ENCODE assay signal across 2 fruit fly cellular contexts in the genomic region with DNA sequence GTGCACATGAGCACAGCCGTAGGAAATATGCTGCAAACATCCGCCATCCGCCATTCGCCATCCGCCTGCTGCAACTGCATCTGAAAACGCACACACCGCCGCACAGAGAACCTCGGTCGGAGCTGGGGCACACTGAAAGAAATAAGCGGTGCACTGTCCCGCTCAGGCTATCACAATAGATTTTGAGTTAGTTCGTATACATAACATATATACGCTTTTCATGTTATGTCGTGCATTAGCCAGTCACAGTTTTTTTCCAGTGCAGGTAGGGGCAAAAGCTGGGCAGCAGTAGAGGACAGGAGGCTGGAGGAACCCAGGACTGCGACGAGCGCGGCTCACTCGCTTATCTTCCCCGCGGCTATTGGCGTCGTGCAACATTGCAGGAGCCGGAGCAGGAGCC.
TF ChIP-seq lines count a peak whose summit lies in the region.

No protein-coding gene starts in this region.

TF ChIP-seq in whole organism, prepupa, 60 proteins besides CTCF, POLR2A, EP300 and RAD21 (continued from another document):
- TF ChIP-seq CG11902 (GFP tag; optimal IDR thresholded peaks at IDR 0.05; lab: Kevin White, UChicago) = peak; percentile 40
- TF ChIP-seq Sox14 (GFP tag; optimal IDR thresholded peaks at IDR 0.05; lab: Kevin White, UChicago) = peak; percentile 64
- no peak for TF ChIP-seq CG11294 (GFP tag; IDR thresholded peaks at IDR 0.05; lab: Robert Waterston, UW)
- TF ChIP-seq Blimp-1 (GFP tag; optimal IDR thresholded peaks at IDR 0.05; lab: Kevin White, UChicago) = no peak
- peak; percentile 42 for TF ChIP-seq achi (GFP tag; optimal IDR thresholded peaks at IDR 0.05; lab: Kevin White, UChicago)
- TF ChIP-seq pdm3 (GFP tag; optimal IDR thresholded peaks at IDR 0.05; lab: Kevin White, UChicago) = peak; percentile 61
- TF ChIP-seq CG11762 (GFP tag; optimal IDR thresholded peaks at IDR 0.05; lab: Kevin White, UChicago; ENCODE audit: insufficient read depth) = peak; percentile 16
- no peak for TF ChIP-seq CG8319 (GFP tag; optimal IDR thresholded peaks at IDR 0.05; lab: Kevin White, UChicago)
- TF ChIP-seq salr (GFP tag; optimal IDR thresholded peaks at IDR 0.05; lab: Kevin White, UChicago) = peak in 1 of 2 experiments; percentile 37
- no peak for TF ChIP-seq CG4318 (GFP tag; optimal IDR thresholded peaks at IDR 0.05; lab: Kevin White, UChicago)
- TF ChIP-seq CG10669 (GFP tag; optimal IDR thresholded peaks at IDR 0.05; lab: Kevin White, UChicago) = peak; percentile 51
- TF ChIP-seq spab (GFP tag; optimal IDR thresholded peaks at IDR 0.05; lab: Kevin White, UChicago) = peak; percentile 47
- TF ChIP-seq ss (GFP tag; optimal IDR thresholded peaks at IDR 0.05; lab: Kevin White, UChicago) = peak; percentile 32 to 35
- TF ChIP-seq fkh (GFP tag; optimal IDR thresholded peaks at IDR 0.05; lab: Kevin White, UChicago) = no peak
- peak; percentile 34 for TF ChIP-seq CG7368 (GFP tag; optimal IDR thresholded peaks at IDR 0.05; lab: Kevin White, UChicago)
- peak; percentile 48 for TF ChIP-seq CG3032 (tag; optimal IDR thresholded peaks at IDR 0.05; lab: Kevin White, UChicago)
- TF ChIP-seq CG3919 (GFP tag; optimal IDR thresholded peaks at IDR 0.05; lab: Kevin White, UChicago) = peak; percentile 68
- 0 out of 3 replicates have a peak, but pooled peaks have one; percentile 54 for TF ChIP-seq eg (GFP tag; IDR thresholded peaks at IDR 0.05; lab: Robert Waterston, UW)
- no peak for TF ChIP-seq CG9139 (GFP tag; optimal IDR thresholded peaks at IDR 0.05; lab: Kevin White, UChicago)
- peak; percentile 71 for TF ChIP-seq cyc (GFP tag; optimal IDR thresholded peaks at IDR 0.05; lab: Kevin White, UChicago)
- TF ChIP-seq CG10631 (GFP tag; optimal IDR thresholded peaks at IDR 0.05; lab: Kevin White, UChicago) = peak; percentile 55
- TF ChIP-seq fd59A (GFP tag; optimal IDR thresholded peaks at IDR 0.05; lab: Kevin White, UChicago) = peak; percentile 54
- peak; percentile 23 for TF ChIP-seq CG34406 (GFP tag; optimal IDR thresholded peaks at IDR 0.05; lab: Kevin White, UChicago)
- peak; percentile 71 for TF ChIP-seq Met (GFP tag; optimal IDR thresholded peaks at IDR 0.05; lab: Kevin White, UChicago)
- peak; percentile 16 for TF ChIP-seq Sox15 (GFP tag; optimal IDR thresholded peaks at IDR 0.05; lab: Kevin White, UChicago)
- peak; percentile 59 for TF ChIP-seq Eip75B (GFP tag; optimal IDR thresholded peaks at IDR 0.05; lab: Kevin White, UChicago)
- peak; percentile 55 for TF ChIP-seq acj6 (GFP tag; optimal IDR thresholded peaks at IDR 0.05; lab: Kevin White, UChicago)
- peak; percentile 25 for TF ChIP-seq CG16779 (tag; optimal IDR thresholded peaks at IDR 0.05; lab: Kevin White, UChicago)
- peak; percentile 46 for TF ChIP-seq vri (GFP tag; optimal IDR thresholded peaks at IDR 0.05; lab: Kevin White, UChicago)
- TF ChIP-seq Hr38 (GFP tag; optimal IDR thresholded peaks at IDR 0.05; lab: Kevin White, UChicago) = no peak
- TF ChIP-seq dsx (GFP tag; optimal IDR thresholded peaks at IDR 0.05; lab: Kevin White, UChicago; ENCODE audit: poor library complexity, severe bottlenecking) = peak; percentile 54
- no peak for TF ChIP-seq Gug (GFP tag; IDR thresholded peaks at IDR 0.05; lab: Robert Waterston, UW)
- TF ChIP-seq Eip93F (GFP tag; optimal IDR thresholded peaks at IDR 0.05; lab: Kevin White, UChicago) = no peak
- TF ChIP-seq esn (GFP tag; optimal IDR thresholded peaks at IDR 0.05; lab: Kevin White, UChicago) = peak; percentile 74
- TF ChIP-seq Hr39 (GFP tag; optimal IDR thresholded peaks at IDR 0.05; lab: Kevin White, UChicago) = peak; percentile 66
- peak; percentile 82 for TF ChIP-seq svp (GFP tag; lab: Kevin White, UChicago)
- TF ChIP-seq CG32006 (GFP tag; optimal IDR thresholded peaks at IDR 0.05; lab: Kevin White, UChicago) = no peak

TF ChIP-seq in whole organism, wandering third instar larva, 38 proteins besides CTCF, POLR2A, EP300 and RAD21 (continued from another document):
- TF ChIP-seq tai (GFP tag; optimal IDR thresholded peaks at IDR 0.05; lab: Kevin White, UChicago) (no peak), foxo (GFP tag; optimal IDR thresholded peaks at IDR 0.05; lab: Kevin White, UChicago) (peak in 1 of 2 experiments; percentile 74), Dif (GFP tag; optimal IDR thresholded peaks at IDR 0.05; lab: Kevin White, UChicago; ENCODE audit: partially characterized antibody) (no peak), sage (GFP tag; optimal IDR thresholded peaks at IDR 0.05; lab: Kevin White, UChicago) (no peak), Abd-B (GFP tag; optimal IDR thresholded peaks at IDR 0.05; lab: Kevin White, UChicago) (no peak), CG9705 (GFP tag; optimal IDR thresholded peaks at IDR 0.05; lab: Kevin White, UChicago) (peak; percentile 21), Hr83 (GFP tag; optimal IDR thresholded peaks at IDR 0.05; lab: Kevin White, UChicago; ENCODE audit: poor library complexity, severe bottlenecking) (no peak)
